Worm (Caenorhabditis elegans): ENCODE data around the gene T23B12.6.
"Not testable (repeated sequence)": the region's sequence is repeated elsewhere in the genome, so short reads cannot be mapped to it uniquely, and the experiment has no call there.

Gene T23B12.6

ce11 chrV:8437358-8437757 lies 22.9 kb downstream of the T23B12.6 start:
- TF ChIP-seq nhr-232 (tag; optimal IDR thresholded peaks at IDR 0.05) (no peak), pros-1 (tag; optimal IDR thresholded peaks at IDR 0.05) (no peak), ceh-19 (GFP tag; optimal IDR thresholded peaks at IDR 0.05) (no peak), nfya-1 (tag; optimal IDR thresholded peaks at IDR 0.05) (no peak), tbx-7 (tag; optimal IDR thresholded peaks at IDR 0.05) (no peak)

- TF ChIP-seq pax-1 (tag; optimal IDR thresholded peaks at IDR 0.05) = no peak
- no peak for TF ChIP-seq pat-9 (tag; optimal IDR thresholded peaks at IDR 0.05)
- no peak for TF ChIP-seq ahr-1 (tag; optimal IDR thresholded peaks at IDR 0.05)
- no peak for TF ChIP-seq sdc-2 (tag; optimal IDR thresholded peaks at IDR 0.05)
- no peak for TF ChIP-seq ceh-34 (tag; optimal IDR thresholded peaks at IDR 0.05)
- TF ChIP-seq ceh-22 (tag; optimal IDR thresholded peaks at IDR 0.05) = no peak
- peak; percentile 79 for TF ChIP-seq unc-42 (tag; optimal IDR thresholded peaks at IDR 0.05)
These were observed 24.9 kb downstream of the T23B12.6 start for ce11 chrV:8435292-8435691.

ce11 chrV:8434400-8434827 lies 25.8 kb downstream of the T23B12.6 start:
- TF ChIP-seq elt-2 (tag; optimal IDR thresholded peaks at IDR 0.05) (peak; percentile 31), fax-1 (tag; optimal IDR thresholded peaks at IDR 0.05) (no peak)

ce11 chrV:8431295-8431694 lies 28.9 kb downstream of the T23B12.6 start:
- TF ChIP-seq unc-3 (GFP tag; conservative IDR thresholded peaks at IDR 0.05) (peak; percentile 50), ceh-45 (GFP tag; IDR thresholded peaks at IDR 0.05) (0 out of 2 replicates have a peak, but pooled peaks have one; percentile 18)
- not testable (repeated sequence) for TF ChIP-seq unc-3 (tag; optimal IDR thresholded peaks at IDR 0.05)

- TF ChIP-seq rnt-1 (tag; optimal IDR thresholded peaks at IDR 0.05) = no peak
- TF ChIP-seq pros-1 (tag; optimal IDR thresholded peaks at IDR 0.05) = peak; percentile 14
- TF ChIP-seq unc-42 (tag; optimal IDR thresholded peaks at IDR 0.05) = peak; percentile 56
- peak; percentile 21 for TF ChIP-seq ceh-31 (tag; optimal IDR thresholded peaks at IDR 0.05)
- TF ChIP-seq fkh-6 (tag; optimal IDR thresholded peaks at IDR 0.05) = no peak
- peak; percentile 28 for TF ChIP-seq unc-55 (GFP tag; optimal IDR thresholded peaks at IDR 0.05)
These were observed 31.4 kb downstream of the T23B12.6 start for ce11 chrV:8428585-8429414.

ce11 chrV:8426741-8427457 lies 33.3 kb downstream of the T23B12.6 start:
- TF ChIP-seq ttx-3 (tag; optimal IDR thresholded peaks at IDR 0.05) = no peak
- no peak for TF ChIP-seq ceh-24 (tag; optimal IDR thresholded peaks at IDR 0.05)
- TF ChIP-seq Y22D7AL.16 (tag; optimal IDR thresholded peaks at IDR 0.05) = no peak
- TF ChIP-seq mec-3 (tag; optimal IDR thresholded peaks at IDR 0.05; ENCODE audit: borderline replicate concordance) = no peak
- no peak for TF ChIP-seq ceh-6 (GFP tag; optimal IDR thresholded peaks at IDR 0.05)
- TF ChIP-seq F13H6.1 (tag; optimal IDR thresholded peaks at IDR 0.05) = no peak
- no peak for TF ChIP-seq hlh-13 (GFP tag; optimal IDR thresholded peaks at IDR 0.05)
- TF ChIP-seq pag-3 (tag; optimal IDR thresholded peaks at IDR 0.05; ENCODE audit: borderline replicate concordance) = no peak
- no peak for TF ChIP-seq ceh-30 (tag; optimal IDR thresholded peaks at IDR 0.05)
- no peak for TF ChIP-seq ref-2 (tag; optimal IDR thresholded peaks at IDR 0.05)
- TF ChIP-seq pax-1 (tag; optimal IDR thresholded peaks at IDR 0.05) = no peak
- no peak for TF ChIP-seq K02D7.2 (tag; optimal IDR thresholded peaks at IDR 0.05)
- TF ChIP-seq nhr-11 (tag; optimal IDR thresholded peaks at IDR 0.05) = no peak
- TF ChIP-seq hlh-30 (tag; optimal IDR thresholded peaks at IDR 0.05; ENCODE audit: insufficient read depth) = no peak

Data from whole organism, late embryonic.